Fruit fly (Drosophila melanogaster): ENCODE measurements around the gene bcd.
A peak's percentile ranks its signal among the peaks of the same experiment; 100 is the strongest.

The bcd gene

DNA sequence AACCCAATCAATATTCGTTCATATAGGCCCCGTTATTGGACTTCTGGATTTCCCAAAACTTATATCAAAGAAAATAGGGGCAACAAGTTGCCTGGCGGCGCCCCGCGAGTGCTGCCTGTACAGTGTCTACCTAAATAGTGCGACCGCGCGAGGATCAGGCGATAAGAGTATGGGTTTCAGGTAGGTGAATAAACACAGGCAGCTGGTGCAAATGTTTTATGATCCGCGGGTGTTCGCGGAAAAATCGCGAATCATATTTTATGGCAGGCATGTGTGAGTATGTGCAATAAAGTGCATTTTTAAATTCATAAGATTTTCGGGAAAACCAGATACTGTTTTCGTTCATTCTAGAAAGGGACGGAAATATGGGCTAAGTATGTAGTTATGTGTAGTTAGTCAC lies 3.8 kb downstream of the bcd start (continued):
- TF ChIP-seq CG15479 (GFP tag; optimal IDR thresholded peaks at IDR 0.05) (peak; percentile 93), Sox102F (GFP tag; optimal IDR thresholded peaks at IDR 0.05) (no peak), CG17612 (GFP tag; IDR thresholded peaks at IDR 0.05) (no peak), TFAM (GFP tag; optimal IDR thresholded peaks at IDR 0.05) (no peak), CG1233 (GFP tag; optimal IDR thresholded peaks at IDR 0.05) (no peak), CG17829 (tag; optimal IDR thresholded peaks at IDR 0.05) (no peak), toy (GFP tag; IDR thresholded peaks at IDR 0.05) (no peak), GATAe (GFP tag; conservative IDR thresholded peaks at IDR 0.05) (no peak), jing (GFP tag; optimal IDR thresholded peaks at IDR 0.05) (no peak), CG10274 (GFP tag; optimal IDR thresholded peaks at IDR 0.05) (no peak)

DNA sequence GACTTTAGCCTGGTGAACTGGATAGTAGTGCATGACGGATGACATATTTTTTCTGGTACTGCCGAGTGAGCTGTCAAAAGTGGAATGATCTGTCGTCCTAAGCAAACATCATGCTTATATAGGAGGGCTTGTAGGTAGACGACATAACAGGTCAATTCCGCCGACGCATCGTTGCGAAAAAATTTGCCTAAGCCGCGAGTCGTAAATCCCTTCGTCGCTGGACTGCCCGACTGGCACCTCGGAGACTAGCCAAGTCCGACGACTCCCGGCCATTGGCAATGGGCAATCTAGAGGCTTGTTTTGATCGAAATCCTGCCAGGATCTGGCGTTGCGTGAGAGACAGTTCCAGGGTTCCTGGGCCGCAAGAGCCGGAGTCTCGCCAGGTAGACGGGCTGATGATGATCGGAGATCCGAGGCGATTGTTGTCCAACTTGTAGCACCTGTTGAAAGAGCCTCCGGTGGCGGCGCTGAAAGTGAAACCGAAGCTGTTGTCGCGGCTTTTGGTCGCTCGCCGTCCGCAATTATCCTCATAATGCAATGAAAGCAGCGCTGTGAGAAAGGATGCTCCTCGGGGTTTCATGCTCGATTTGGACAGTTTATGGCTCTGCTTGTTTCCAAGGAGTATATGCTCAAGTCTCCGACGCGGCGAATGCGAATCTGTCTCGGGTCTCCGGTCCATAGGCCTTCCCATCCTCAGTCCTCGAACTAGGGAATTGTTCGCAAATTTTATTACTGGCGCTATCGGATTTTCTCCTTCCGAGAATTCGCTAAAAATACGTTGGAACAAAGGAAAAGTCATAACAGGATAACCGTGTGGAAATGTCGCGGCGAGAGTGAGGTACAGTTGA lies 4.9 kb downstream of the bcd start, which contains the start of gene zen:
Gene zen, minus strand, starts transcription at position 91 of the 848 bp plus-strand sequence.
- no peak for TF ChIP-seq CG14050 (GFP tag; IDR thresholded peaks at IDR 0.05)
- TF ChIP-seq caup (GFP tag; optimal IDR thresholded peaks at IDR 0.05; ENCODE audit: severe bottlenecking), result no peak
- TF ChIP-seq D (optimal IDR thresholded peaks at IDR 0.05), result peak; percentile 4
- no peak for TF ChIP-seq D (GFP tag; optimal IDR thresholded peaks at IDR 0.05)
- TF ChIP-seq GATAe (GFP tag; conservative IDR thresholded peaks at IDR 0.05), result no peak
- peak in 1 of 2 experiments; percentile 73 for TF ChIP-seq tll (GFP tag; optimal IDR thresholded peaks at IDR 0.05)
- TF ChIP-seq dati (GFP tag; IDR thresholded peaks at IDR 0.05), result no peak
- no peak for TF ChIP-seq CG17385 (GFP tag; optimal IDR thresholded peaks at IDR 0.05)
- no peak for TF ChIP-seq CG17328 (GFP tag; IDR thresholded peaks at IDR 0.05)
- no peak for TF ChIP-seq lola (GFP tag; optimal IDR thresholded peaks at IDR 0.05)
- TF ChIP-seq cad (GFP tag; optimal IDR thresholded peaks at IDR 0.05), result peak; percentile 91
- no peak for TF ChIP-seq CG14710 (tag; optimal IDR thresholded peaks at IDR 0.05)
- TF ChIP-seq CG15479 (GFP tag; optimal IDR thresholded peaks at IDR 0.05), result peak; percentile 92
- TF ChIP-seq wor (GFP tag; IDR thresholded peaks at IDR 0.05), result no peak
- TF ChIP-seq Kr (GFP tag; optimal IDR thresholded peaks at IDR 0.05), result peak; percentile 22
- no peak for TF ChIP-seq Lpt (GFP tag; optimal IDR thresholded peaks at IDR 0.05)
- peak; percentile 96 for TF ChIP-seq zen (tag; optimal IDR thresholded peaks at IDR 0.05)
- TF ChIP-seq ase (GFP tag; IDR thresholded peaks at IDR 0.05), result no peak
- TF ChIP-seq Abd-B (GFP tag; optimal IDR thresholded peaks at IDR 0.05), result no peak
- TF ChIP-seq CG11093 (GFP tag; IDR thresholded peaks at IDR 0.05), result no peak
- no peak for TF ChIP-seq cg (GFP tag; optimal IDR thresholded peaks at IDR 0.05)
- no peak for TF ChIP-seq Adf1 (GFP tag; IDR thresholded peaks at IDR 0.05)

DNA sequence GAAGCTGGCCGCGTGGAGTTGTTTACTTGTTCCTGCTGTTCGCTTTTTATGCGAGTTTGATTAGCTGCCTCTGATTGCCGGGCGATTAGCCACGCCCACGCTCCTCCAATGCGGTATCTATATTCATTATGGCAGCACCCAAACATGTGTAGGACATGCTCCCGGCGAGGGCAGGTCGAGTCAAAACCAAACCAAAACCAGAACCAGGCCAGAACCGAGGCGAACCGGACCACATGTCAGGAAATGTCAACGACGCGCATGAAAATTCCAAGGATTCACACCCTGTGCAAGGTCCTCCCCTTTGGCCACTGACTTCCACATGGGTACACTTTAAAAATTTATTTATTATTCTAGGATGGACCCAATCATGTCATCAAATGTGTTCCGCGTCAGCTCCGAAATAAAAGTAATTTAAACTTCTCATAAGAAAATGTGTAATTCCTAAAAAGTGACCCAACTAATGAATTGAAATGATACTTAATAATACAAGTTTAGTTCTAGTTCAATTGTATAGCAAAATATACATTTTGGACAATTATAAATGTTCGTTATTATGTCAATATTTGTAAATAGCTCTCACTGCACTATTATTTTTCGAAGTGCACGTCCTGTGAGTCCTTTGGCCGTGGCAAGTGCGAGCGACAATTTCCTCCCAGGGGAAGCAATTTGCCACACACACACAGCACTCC lies 7.7 kb downstream of the bcd start:
- TF ChIP-seq CG6689 (GFP tag; IDR thresholded peaks at IDR 0.05) (0 out of 2 replicates have a peak, but pooled peaks have one; percentile 42), CG17361 (GFP tag; IDR thresholded peaks at IDR 0.05) (0 out of 3 replicates have a peak, but pooled peaks have one; percentile 42), Sox102F (GFP tag; optimal IDR thresholded peaks at IDR 0.05) (no peak), D (optimal IDR thresholded peaks at IDR 0.05) (no peak), D (GFP tag; optimal IDR thresholded peaks at IDR 0.05) (peak; percentile 5), CG17829 (tag; optimal IDR thresholded peaks at IDR 0.05) (peak; percentile 11), gem (tag; optimal IDR thresholded peaks at IDR 0.05) (peak; percentile 45), CG7987 (GFP tag; optimal IDR thresholded peaks at IDR 0.05) (no peak), twi (tag; optimal IDR thresholded peaks at IDR 0.05) (peak; percentile 94), D19A (tag; optimal IDR thresholded peaks at IDR 0.05) (peak; percentile 9), CG10267 (tag; optimal IDR thresholded peaks at IDR 0.05) (peak; percentile 21), CG17186 (GFP tag; optimal IDR thresholded peaks at IDR 0.05) (no peak), Sox100B (GFP tag; optimal IDR thresholded peaks at IDR 0.05) (peak; percentile 22), TFAM (GFP tag; optimal IDR thresholded peaks at IDR 0.05) (no peak), CG31365 (tag; optimal IDR thresholded peaks at IDR 0.05) (no peak), zf30C (GFP tag; optimal IDR thresholded peaks at IDR 0.05) (peak; percentile 49), CG17328 (GFP tag; IDR thresholded peaks at IDR 0.05) (no peak), CG9727 (GFP tag; optimal IDR thresholded peaks at IDR 0.05) (peak; percentile 25), ara (GFP tag; IDR thresholded peaks at IDR 0.05) (no peak), nmo (GFP tag; optimal IDR thresholded peaks at IDR 0.05) (peak; percentile 18), zen (tag; optimal IDR thresholded peaks at IDR 0.05) (peak; percentile 71)

Data from whole organism, embryonic.